Worm (Caenorhabditis elegans) whole organism, L4 larva: ENCODE measurements around the gene unc-86.

ENCODE experiments used
- D1046.2 ChIP-seq: fragments of 200-800 bp; sonication (Bioruptor generic); IDR thresholded peaks from 2 replicates; pipeline ENCODE4 v1.3.6; 2022; ENCODE audit warnings: missing genetic modification characterization, missing compliant biosample characterization
- F10B5.3 ChIP-seq: sonication (generic microtip); optimal IDR thresholded peaks from 2 replicates; lab custom pipeline; 2016; ENCODE audit warnings: mild to moderate bottlenecking, missing genetic modification characterization, missing compliant biosample characterization
- R02D3.7 ChIP-seq: fragments of 150-350 bp; sonication (generic microtip); optimal IDR thresholded peaks from 3 replicates; lab custom pipeline; 2014; ENCODE audit warnings: missing biosample characterization, missing genetic modification characterization
- T26A8.4 ChIP-seq: fragments of 200-800 bp; sonication (Bioruptor generic); IDR thresholded peaks from 2 replicates; pipeline ENCODE4 v1.3.6; 2022; ENCODE audit warnings: missing genetic modification characterization, missing compliant biosample characterization
- ZK337.2 ChIP-seq: fragments of 200-800 bp; sonication (Bioruptor generic); IDR thresholded peaks from 2 replicates; pipeline ENCODE4 v1.3.6; 2022; ENCODE audit warnings: missing genetic modification reagents, missing genetic modification characterization, missing compliant biosample characterization
- aha-1 ChIP-seq: fragments of 150-350 bp; peaks from one replicate; lab custom pipeline; 2014; ENCODE audit warnings: missing biosample characterization, missing genetic modification characterization
- attf-4 ChIP-seq: sonication (generic microtip); optimal IDR thresholded peaks from 3 replicates; lab custom pipeline; 2017; ENCODE audit warnings: missing biosample characterization, missing genetic modification characterization
- ceh-32 ChIP-seq: sonication (generic microtip); optimal IDR thresholded peaks from 2 replicates; lab custom pipeline; 2016; ENCODE audit warnings: mild to moderate bottlenecking, missing genetic modification characterization, missing compliant biosample characterization; ENCODE audit not compliant: poor library complexity
- ceh-44 ChIP-seq: fragments of 200-800 bp; sonication (Bioruptor generic); IDR thresholded peaks from 2 replicates; pipeline ENCODE4 v1.3.6; 2022; ENCODE audit warnings: missing genetic modification reagents, missing genetic modification characterization, missing compliant biosample characterization
- daf-19 ChIP-seq: fragments of 200-800 bp; sonication (Bioruptor generic); conservative IDR thresholded peaks from 2 replicates; pipeline ENCODE4 v1.3.6; 2022; ENCODE audit warnings: missing genetic modification characterization, missing compliant biosample characterization
- daf-8 ChIP-seq: fragments of 200-800 bp; sonication (Bioruptor generic); IDR thresholded peaks from 2 replicates; pipeline ENCODE4 v1.3.6; 2022; ENCODE audit warnings: missing genetic modification characterization, missing compliant biosample characterization
- dmd-6 ChIP-seq: fragments of 200-800 bp; sonication (Bioruptor generic); IDR thresholded peaks from 2 replicates; pipeline ENCODE4 v1.3.6; 2022; ENCODE audit warnings: missing genetic modification reagents, missing genetic modification characterization, missing compliant biosample characterization
- egl-43 ChIP-seq: fragments of 200-800 bp; sonication (Bioruptor generic); IDR thresholded peaks from 2 replicates; pipeline ENCODE4 v1.3.6; 2022; ENCODE audit warnings: missing genetic modification reagents, missing genetic modification characterization, missing compliant biosample characterization
- hlh-11 ChIP-seq: fragments of 200-800 bp; sonication (Bioruptor generic); optimal IDR thresholded peaks from 2 replicates; lab custom pipeline; 2018; ENCODE audit warnings: mild to moderate bottlenecking, missing genetic modification characterization, missing compliant biosample characterization
- hmg-1.1 ChIP-seq: fragments of 200-800 bp; sonication (Bioruptor generic); IDR thresholded peaks from 2 replicates; pipeline ENCODE4 v1.3.6; 2022; ENCODE audit warnings: missing genetic modification reagents, missing genetic modification characterization, missing compliant biosample characterization
- jun-1 ChIP-seq: fragments of 150-350 bp; optimal IDR thresholded peaks from 2 replicates; lab custom pipeline; 2014; ENCODE audit warnings: missing biosample characterization, missing genetic modification reagents, missing genetic modification characterization
- lin-1 ChIP-seq: fragments of 200-800 bp; sonication (Bioruptor generic); IDR thresholded peaks from 2 replicates; pipeline ENCODE4 v1.3.6; 2022; ENCODE audit warnings: missing genetic modification reagents, missing genetic modification characterization, missing compliant biosample characterization
- lin-38 ChIP-seq: fragments of 200-800 bp; sonication (Bioruptor generic); IDR thresholded peaks from 2 replicates; pipeline ENCODE4 v1.3.6; 2022; ENCODE audit warnings: missing genetic modification reagents, missing genetic modification characterization, missing compliant biosample characterization
- lin-39 ChIP-seq: fragments of 150-350 bp; optimal IDR thresholded peaks from 2 replicates; lab custom pipeline; 2014; ENCODE audit warnings: missing biosample characterization, missing genetic modification reagents, missing genetic modification characterization
- lir-3 ChIP-seq: sonication (generic microtip); optimal IDR thresholded peaks from 2 replicates; lab custom pipeline; 2016; ENCODE audit warnings: mild to moderate bottlenecking, missing genetic modification characterization, missing compliant biosample characterization
- lsy-2 ChIP-seq, 2 experiments: fragments of 150-350 bp in 1 of 2; sonication (generic microtip) in 1 of 2; optimal IDR thresholded peaks; 2 replicates each; lab custom pipeline; 2014 to 2017; ENCODE audit warnings: missing biosample characterization in 2 of 2, missing genetic modification characterization in 2 of 2
- mdl-1 ChIP-seq, 2 experiments: fragments of 150-350 bp in 1 of 2; sonication (generic microtip) in 1 of 2; optimal IDR thresholded peaks; 2 replicates each; lab custom pipeline; 2014 to 2017; ENCODE audit warnings: missing biosample characterization in 2 of 2, missing genetic modification characterization in 2 of 2
- mep-1 ChIP-seq: fragments of 150-350 bp; sonication (generic microtip); optimal IDR thresholded peaks from 3 replicates; lab custom pipeline; 2014; ENCODE audit warnings: missing biosample characterization, missing genetic modification characterization
- mes-2 ChIP-seq: sonication (generic microtip); optimal IDR thresholded peaks from 2 replicates; lab custom pipeline; 2016; ENCODE audit warnings: missing genotype, mild to moderate bottlenecking, missing genetic modification characterization, missing compliant biosample characterization; ENCODE audit not compliant: poor library complexity, severe bottlenecking
- mxl-2 ChIP-seq: fragments of 200-800 bp; sonication (Bioruptor generic); conservative IDR thresholded peaks from 2 replicates; pipeline ENCODE4 v1.3.6; 2022; ENCODE audit warnings: missing genetic modification reagents, missing genetic modification characterization, missing compliant biosample characterization
- nhr-102 ChIP-seq: sonication (generic microtip); optimal IDR thresholded peaks from 2 replicates; lab custom pipeline; 2016; ENCODE audit warnings: mild to moderate bottlenecking, missing genetic modification characterization, moderate library complexity, missing compliant biosample characterization
- nhr-111 ChIP-seq: fragments of 200-800 bp; sonication (Bioruptor generic); optimal IDR thresholded peaks from 2 replicates; lab custom pipeline; 2018; ENCODE audit warnings: mild to moderate bottlenecking, missing genetic modification characterization, missing compliant biosample characterization
- nhr-237 ChIP-seq: sonication (generic microtip); optimal IDR thresholded peaks from 2 replicates; lab custom pipeline; 2017; ENCODE audit warnings: missing biosample characterization, missing genetic modification characterization
- nhr-25 ChIP-seq: sonication (generic microtip); optimal IDR thresholded peaks from 2 replicates; lab custom pipeline; 2017; ENCODE audit warnings: missing genetic modification characterization, mild to moderate bottlenecking, missing compliant biosample characterization, antibody characterized with exemption, moderate library complexity, borderline replicate concordance; ENCODE audit not compliant: insufficient read depth
- nhr-48 ChIP-seq: sonication (generic microtip); optimal IDR thresholded peaks from 2 replicates; lab custom pipeline; 2016; ENCODE audit warnings: mild to moderate bottlenecking, missing genetic modification characterization, missing compliant biosample characterization
- skn-1 ChIP-seq: fragments of 150-350 bp; optimal IDR thresholded peaks from 2 replicates; lab custom pipeline; 2014; ENCODE audit warnings: missing biosample characterization, missing genetic modification characterization
- snpc-1.2 ChIP-seq: fragments of 200-800 bp; sonication (Bioruptor generic); IDR thresholded peaks from 2 replicates; pipeline ENCODE4 v1.3.6; 2022; ENCODE audit warnings: missing genetic modification reagents, missing genetic modification characterization, missing compliant biosample characterization
- unc-62 ChIP-seq, 3 experiments: fragments of 150-350 bp in 1 of 3; sonication (generic microtip); optimal IDR thresholded peaks in 2 of 3; peaks in 1 of 3; 1 replicate in 1 of 3; 2 replicates in 2 of 3; lab custom pipeline; 2014 to 2017; ENCODE audit warnings: missing biosample characterization in 3 of 3, missing genetic modification characterization in 3 of 3, missing genetic modification reagents in 3 of 3, missing genotype in 1 of 3
- zag-1 ChIP-seq: fragments of 150-350 bp; optimal IDR thresholded peaks from 2 replicates; lab custom pipeline; 2014; ENCODE audit warnings: missing biosample characterization, missing genetic modification characterization
- zip-2 ChIP-seq: fragments of 150-350 bp; optimal IDR thresholded peaks from 2 replicates; lab custom pipeline; 2014; ENCODE audit warnings: missing biosample characterization, missing genetic modification characterization

The unc-86 gene

ce11 chrIII:8201117-8201516 is 15.0 kb downstream of the unc-86 start, which contains the start of gene unc-36:
unc-36 (minus strand) TSS chrIII:8201217.
- TF ChIP-seq snpc-1.2 (GFP tag; lab: Robert Waterston, UW) (no peak), T26A8.4 (GFP tag; lab: Robert Waterston, UW) (no peak), skn-1 (tag; lab: Kevin White, UChicago) (no peak), mep-1 (tag; lab: Kevin White, UChicago) (no peak), R02D3.7 (tag; lab: Kevin White, UChicago) (no peak), ceh-32 (tag; lab: Kevin White, UChicago) (no peak), unc-62 (GFP tag; optimal IDR thresholded peaks at IDR 0.05 in 1 of 2; lab: Kevin White, UChicago) (no peak), unc-62 (tag; optimal IDR thresholded peaks at IDR 0.05; lab: Kevin White, UChicago) (no peak), zip-2 (tag; lab: Kevin White, UChicago) (no peak), ceh-44 (no peak), mdl-1 (tag; optimal IDR thresholded peaks at IDR 0.05; lab: Kevin White, UChicago) (no peak), hlh-11 (tag; lab: Kevin White, UChicago) (no peak), lin-1 (GFP tag; lab: Robert Waterston, UW) (no peak), lin-39 (tag; lab: Kevin White, UChicago) (no peak), mes-2 (tag; lab: Kevin White, UChicago) (no peak), nhr-111 (GFP tag; lab: Kevin White, UChicago) (no peak), D1046.2 (GFP tag; lab: Robert Waterston, UW) (no peak)

DNA sequence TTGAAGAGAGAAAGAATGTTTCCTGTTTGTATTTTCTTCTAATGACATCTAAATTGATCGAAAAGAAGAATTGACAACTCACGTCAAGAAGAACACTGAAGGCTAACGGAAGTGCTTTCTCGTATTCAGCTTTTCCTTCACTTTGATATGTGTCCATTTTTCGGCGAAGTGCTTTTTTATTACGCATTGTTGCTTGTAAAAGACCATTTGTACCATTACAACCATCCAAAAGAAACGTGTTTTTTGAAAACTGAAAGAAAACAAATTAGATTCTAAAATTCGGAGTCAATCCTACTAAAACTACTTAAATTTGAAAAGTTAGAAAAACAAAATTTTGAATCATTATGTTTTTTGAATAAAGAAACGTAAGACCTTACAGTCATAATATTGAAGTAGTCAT is 17.1 kb downstream of the unc-86 start:
- no peak for TF ChIP-seq hmg-1.1 (GFP tag; lab: Robert Waterston, UW)
- peak; percentile 49 for TF ChIP-seq aha-1 (tag; lab: Kevin White, UChicago)
- TF ChIP-seq nhr-102 (tag; lab: Kevin White, UChicago) = no peak
- TF ChIP-seq zag-1 (tag; lab: Kevin White, UChicago) = no peak
- TF ChIP-seq attf-4 (tag; lab: Kevin White, UChicago) = no peak
- peak in 1 of 2 experiments; percentile 93 for TF ChIP-seq unc-62 (GFP tag; optimal IDR thresholded peaks at IDR 0.05 in 1 of 2; lab: Kevin White, UChicago)
- TF ChIP-seq unc-62 (tag; optimal IDR thresholded peaks at IDR 0.05; lab: Kevin White, UChicago) = no peak

DNA sequence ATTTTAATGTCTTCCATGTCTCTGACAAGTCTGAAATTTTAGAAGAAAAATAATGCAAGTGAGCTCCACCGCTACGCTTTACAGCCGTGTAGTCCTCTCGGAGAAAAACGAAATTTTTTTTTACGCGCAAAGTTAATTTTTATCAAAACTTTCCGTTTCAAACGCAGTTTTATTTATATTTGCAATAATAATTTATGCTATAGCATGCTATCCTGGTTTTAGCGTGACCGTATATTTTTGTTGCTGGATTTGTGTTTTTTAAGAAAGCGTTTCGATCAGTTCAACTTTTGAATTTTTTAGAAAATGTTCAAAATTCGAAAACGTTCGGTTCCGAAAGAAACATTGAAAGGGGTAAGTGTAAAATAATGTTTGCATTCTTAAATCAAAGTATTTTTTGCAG is 24.4 kb downstream of the unc-86 start, which contains the start of gene C50C3.1:
Gene C50C3.1 (plus strand): TSS at position 301 of the 400 bp plus-strand sequence.
- TF ChIP-seq lir-3 (no peak), ZK337.2 (GFP tag; lab: Robert Waterston, UW) (no peak), jun-1 (tag; lab: Kevin White, UChicago) (no peak), ceh-32 (tag; lab: Kevin White, UChicago) (no peak), nhr-237 (no peak), daf-8 (no peak), daf-19 (GFP tag; lab: Robert Waterston, UW) (no peak), dmd-6 (GFP tag; lab: Robert Waterston, UW) (no peak), nhr-111 (GFP tag; lab: Kevin White, UChicago) (no peak), lsy-2 (tag; optimal IDR thresholded peaks at IDR 0.05; lab: Kevin White, UChicago) (no peak), egl-43 (no peak), mep-1 (tag; lab: Kevin White, UChicago) (no peak), nhr-48 (no peak), lin-38 (no peak), nhr-25 (tag; lab: Kevin White, UChicago) (no peak), unc-62 (GFP tag; optimal IDR thresholded peaks at IDR 0.05 in 1 of 2; lab: Kevin White, UChicago) (no peak), unc-62 (tag; optimal IDR thresholded peaks at IDR 0.05; lab: Kevin White, UChicago) (no peak), F10B5.3 (tag; lab: Kevin White, UChicago) (no peak), mxl-2 (GFP tag; lab: Robert Waterston, UW) (no peak)
